Fruit fly (Drosophila melanogaster) whole organism, embryonic: ENCODE data around the gene CG14642.
A peak's percentile ranks its signal among the peaks of the same experiment; 100 is the strongest.

Source experiments
- Adf1 ChIP-seq: fragments of 200-800 bp; sonication (Bioruptor generic); IDR thresholded peaks from 2 replicates; pipeline ENCODE4 v1.3.6; 2022; ENCODE audit warnings: missing biosample characterization, missing genetic modification characterization
- C15 ChIP-seq: fragments of 200-800 bp; sonication (Bioruptor generic); IDR thresholded peaks from 3 replicates; pipeline ENCODE4 v1.3.6; 2022; ENCODE audit warnings: missing biosample characterization, missing genetic modification characterization
- CG10543 ChIP-seq: fragments of 200-800 bp; sonication (Bioruptor generic); optimal IDR thresholded peaks from 3 replicates; lab custom pipeline; 2017; ENCODE audit warnings: missing biosample characterization, mild to moderate bottlenecking, missing genetic modification characterization, moderate library complexity
- CG13894 ChIP-seq: fragments of 200-800 bp; sonication (Bioruptor generic); optimal IDR thresholded peaks from 3 replicates; lab custom pipeline; 2018; ENCODE audit warnings: missing biosample characterization, mild to moderate bottlenecking, missing genetic modification characterization, moderate library complexity
- CG14860 ChIP-seq: fragments of 200-800 bp; sonication (Bioruptor generic); IDR thresholded peaks from 3 replicates; pipeline ENCODE4 v1.3.6; 2022; ENCODE audit warnings: missing biosample characterization, missing genetic modification characterization; ENCODE audit not compliant: partially characterized antibody
- CG16813 ChIP-seq: fragments of 200-800 bp; sonication (Bioruptor generic); IDR thresholded peaks from 3 replicates; pipeline ENCODE4 v1.3.6; 2022; ENCODE audit warnings: missing biosample characterization, missing genetic modification characterization; ENCODE audit not compliant: partially characterized antibody
- CG30403 ChIP-seq: fragments of 200-800 bp; sonication (Bioruptor generic); optimal IDR thresholded peaks from 3 replicates; lab custom pipeline; 2016; ENCODE audit warnings: missing biosample characterization, missing genetic modification characterization
- CG32532 ChIP-seq: fragments of 200-800 bp; sonication (Bioruptor generic); IDR thresholded peaks from 2 replicates; pipeline ENCODE4 v1.3.6; 2022; ENCODE audit warnings: missing biosample characterization, missing genetic modification characterization
- CG34224 ChIP-seq: fragments of 200-800 bp; sonication (Bioruptor generic); IDR thresholded peaks from 3 replicates; pipeline ENCODE4 v1.3.6; 2022; ENCODE audit warnings: missing biosample characterization, missing genetic modification characterization; ENCODE audit not compliant: partially characterized antibody
- CG4424 ChIP-seq: fragments of 200-800 bp; sonication (Bioruptor generic); optimal IDR thresholded peaks from 3 replicates; lab custom pipeline; 2016; ENCODE audit warnings: missing biosample characterization, missing genetic modification characterization
- CG4820 ChIP-seq: fragments of 200-800 bp; sonication (Bioruptor generic); optimal IDR thresholded peaks from 3 replicates; lab custom pipeline; 2016; ENCODE audit warnings: missing biosample characterization, missing genetic modification characterization
- CG6791 ChIP-seq: fragments of 200-800 bp; sonication (Bioruptor generic); IDR thresholded peaks from 3 replicates; pipeline ENCODE4 v1.3.6; 2022; ENCODE audit warnings: missing biosample characterization, missing genetic modification characterization; ENCODE audit not compliant: partially characterized antibody
- CG8765 ChIP-seq: fragments of 200-800 bp; sonication (Bioruptor generic); IDR thresholded peaks from 2 replicates; pipeline ENCODE4 v1.3.6; 2022; ENCODE audit warnings: missing biosample characterization, missing genetic modification characterization
- Chrac-16 ChIP-seq: fragments of 200-800 bp; sonication (Bioruptor generic); optimal IDR thresholded peaks from 3 replicates; lab custom pipeline; 2016; ENCODE audit warnings: missing biosample characterization, missing genetic modification characterization
- Deaf1 ChIP-seq: fragments of 200-800 bp; optimal IDR thresholded peaks from 3 replicates; lab custom pipeline; 2019; ENCODE audit warnings: missing biosample characterization, mild to moderate bottlenecking, missing genetic modification characterization, moderate library complexity
- HLH3B ChIP-seq: fragments of 200-800 bp; sonication (Bioruptor generic); IDR thresholded peaks from 2 replicates; pipeline ENCODE4 v1.3.6; 2022; ENCODE audit warnings: missing biosample characterization, missing genetic modification characterization
- HLH4C ChIP-seq: fragments of 200-800 bp; sonication (Bioruptor generic); IDR thresholded peaks from 3 replicates; pipeline ENCODE4 v1.3.6; 2022; ENCODE audit warnings: missing biosample characterization, missing genetic modification characterization; ENCODE audit not compliant: partially characterized antibody
- MESR4 ChIP-seq: fragments of 200-800 bp; sonication (Bioruptor generic); optimal IDR thresholded peaks from 2 replicates; lab custom pipeline; 2018; ENCODE audit warnings: missing biosample characterization, mild to moderate bottlenecking, missing genetic modification characterization, moderate library complexity
- Mad ChIP-seq: fragments of 200-800 bp; sonication (Bioruptor generic); optimal IDR thresholded peaks from 2 replicates; lab custom pipeline; 2016; ENCODE audit warnings: missing biosample characterization, missing genetic modification characterization
- Med ChIP-seq: fragments of 200-800 bp; sonication (Bioruptor generic); peaks from one replicate; lab custom pipeline; 2016; ENCODE audit warnings: missing biosample characterization, missing genetic modification characterization, mild to moderate bottlenecking, inconsistent platforms, moderate library complexity
- Nf-YA ChIP-seq: fragments of 200-800 bp; sonication (Bioruptor generic); IDR thresholded peaks from 2 replicates; pipeline ENCODE4 v1.3.6; 2022; ENCODE audit warnings: missing biosample characterization, missing genetic modification characterization
- Opbp ChIP-seq: fragments of 200-800 bp; sonication (Bioruptor generic); IDR thresholded peaks from 3 replicates; pipeline ENCODE4 v1.3.6; 2022; ENCODE audit warnings: missing biosample characterization, missing genetic modification characterization; ENCODE audit not compliant: partially characterized antibody
- Optix ChIP-seq: fragments of 200-800 bp; sonication (Bioruptor generic); IDR thresholded peaks from 3 replicates; pipeline ENCODE4 v1.3.6; 2022; ENCODE audit warnings: missing biosample characterization, missing genetic modification characterization
- Trl ChIP-seq, 3 experiments: fragments of >200 bp in 2 of 3; fragments of 200-800 bp in 1 of 3; sonication (Bioruptor generic) in 1 of 3; optimal IDR thresholded peaks; 2 replicates in 1 of 3; 3 replicates in 2 of 3; lab custom pipeline; 2016 to 2017; ENCODE audit warnings: missing biosample characterization in 1 of 3, missing genetic modification characterization in 1 of 3
- abd-A ChIP-seq: fragments of 200-800 bp; sonication (Bioruptor generic); optimal IDR thresholded peaks from 3 replicates; lab custom pipeline; 2019; ENCODE audit warnings: missing biosample characterization, mild to moderate bottlenecking, missing genetic modification characterization, moderate library complexity
- ato ChIP-seq: fragments of 200-800 bp; sonication (Bioruptor generic); IDR thresholded peaks from 2 replicates; pipeline ENCODE4 v1.3.6; 2022; ENCODE audit warnings: missing biosample characterization, missing genetic modification characterization; ENCODE audit not compliant: partially characterized antibody
- ci ChIP-seq: fragments of 200-800 bp; sonication (Bioruptor generic); IDR thresholded peaks from 3 replicates; pipeline ENCODE4 v1.3.6; 2022; ENCODE audit warnings: missing biosample characterization, missing genetic modification characterization
- dysf ChIP-seq: fragments of 200-800 bp; sonication (Bioruptor generic); IDR thresholded peaks from 3 replicates; pipeline ENCODE4 v1.3.6; 2022; ENCODE audit warnings: missing biosample characterization, missing genetic modification characterization
- fd102C ChIP-seq: fragments of 200-800 bp; sonication (Bioruptor generic); optimal IDR thresholded peaks from 2 replicates; lab custom pipeline; 2018; ENCODE audit warnings: missing biosample characterization, mild to moderate bottlenecking, missing genetic modification characterization, moderate library complexity
- gcm ChIP-seq: fragments of 200-800 bp; sonication (Bioruptor generic); optimal IDR thresholded peaks from 2 replicates; lab custom pipeline; 2019; ENCODE audit warnings: missing biosample characterization, mild to moderate bottlenecking, missing genetic modification characterization, moderate library complexity
- gfzf ChIP-seq: fragments of 200-800 bp; sonication (Bioruptor generic); optimal IDR thresholded peaks from 2 replicates; lab custom pipeline; 2016; ENCODE audit warnings: missing biosample characterization, mild to moderate bottlenecking, missing genetic modification characterization, moderate library complexity
- kah ChIP-seq: fragments of 200-800 bp; sonication (Bioruptor generic); optimal IDR thresholded peaks from 2 replicates; lab custom pipeline; 2018; ENCODE audit warnings: missing biosample characterization, mild to moderate bottlenecking, missing genetic modification characterization
- lab ChIP-seq: fragments of 200-800 bp; sonication (Bioruptor generic); optimal IDR thresholded peaks from 3 replicates; lab custom pipeline; 2017; ENCODE audit warnings: missing biosample characterization, missing genetic modification characterization, mild to moderate bottlenecking, moderate library complexity, missing genetic modification reagents
- nerfin-2 ChIP-seq: fragments of 200-800 bp; sonication (Bioruptor generic); IDR thresholded peaks from 2 replicates; pipeline ENCODE4 v1.3.6; 2022; ENCODE audit warnings: missing biosample characterization, missing genetic modification characterization; ENCODE audit not compliant: partially characterized antibody
- odd ChIP-seq: fragments of 200-800 bp; sonication (Bioruptor generic); optimal IDR thresholded peaks from 2 replicates; lab custom pipeline; 2017; ENCODE audit warnings: missing biosample characterization, mild to moderate bottlenecking, missing genetic modification characterization
- pzg ChIP-seq: fragments of 200-800 bp; sonication (Bioruptor generic); optimal IDR thresholded peaks from 3 replicates; lab custom pipeline; 2018; ENCODE audit warnings: missing biosample characterization, mild to moderate bottlenecking, missing genetic modification characterization, moderate library complexity
- unpg ChIP-seq: fragments of 200-800 bp; sonication (Bioruptor generic); optimal IDR thresholded peaks from 3 replicates; lab custom pipeline; 2018; ENCODE audit warnings: missing biosample characterization, mild to moderate bottlenecking, missing genetic modification characterization, moderate library complexity
- vnd ChIP-seq: fragments of 200-800 bp; sonication (Bioruptor generic); IDR thresholded peaks from 3 replicates; pipeline ENCODE4 v1.3.6; 2022; ENCODE audit warnings: missing biosample characterization, missing genetic modification characterization; ENCODE audit not compliant: partially characterized antibody

CG14642 gene

dm6 chr3R:4281119-4281861 is 38.8 kb upstream of the CG14642 start (continued):
- TF ChIP-seq odd (no peak), CG10543 (GFP tag; lab: Kevin White, UChicago) (peak; percentile 9), kah (GFP tag; lab: Kevin White, UChicago) (no peak)
- TF ChIP-seq, all 482 proteins: peak for 40

dm6 chr3R:4280062-4280461 is 37.5 kb upstream of the CG14642 start, which contains the start of gene cpx:
Gene cpx (plus strand): TSS chr3R:4280221.
- TF ChIP-seq abd-A (tag; lab: Kevin White, UChicago) (peak; percentile 46), ci (GFP tag; lab: Robert Waterston, UW) (peak; percentile 51; the same call in 1 of the 3 replicates), Trl (optimal IDR thresholded peaks at IDR 0.05; lab: Kevin White, UChicago) (peak in 1 of 2 experiments; percentile 21), Trl (GFP tag; optimal IDR thresholded peaks at IDR 0.05; lab: Kevin White, UChicago) (no peak), CG34224 (GFP tag; lab: Robert Waterston, UW) (no peak), Med (GFP tag; lab: Kevin White, UChicago) (peak; percentile 78), Deaf1 (tag; lab: Kevin White, UChicago) (peak; percentile 83), C15 (no peak), lab (peak; percentile 4), CG10543 (GFP tag; lab: Kevin White, UChicago) (peak; percentile 36), Adf1 (GFP tag; lab: Robert Waterston, UW) (peak; percentile 27; the same call in 1 of the 2 replicates), CG32532 (GFP tag; lab: Robert Waterston, UW) (0 out of 2 replicates have a peak, but pooled peaks have one; percentile 16), gcm (GFP tag; lab: Kevin White, UChicago) (peak; percentile 3), HLH3B (no peak), CG13894 (tag; lab: Kevin White, UChicago) (peak; percentile 36), pzg (peak; percentile 8)

- TF ChIP-seq Mad (GFP tag; lab: Kevin White, UChicago), result no peak
- TF ChIP-seq Opbp, result no peak
- TF ChIP-seq Optix (GFP tag; lab: Robert Waterston, UW), result no peak
- TF ChIP-seq unpg (GFP tag; lab: Kevin White, UChicago), result no peak
- no peak for TF ChIP-seq CG8765 (GFP tag; lab: Robert Waterston, UW)
- TF ChIP-seq dysf (GFP tag; lab: Robert Waterston, UW), result no peak
- no peak for TF ChIP-seq MESR4
These were observed 35.3 kb upstream of the CG14642 start, which contains the start of gene flip for dm6 chr3R:4277828-4278227. Gene flip (minus strand): TSS chr3R:4277928.

dm6 chr3R:4268339-4268738 is 25.8 kb upstream of the CG14642 start:
- TF ChIP-seq CG14860 (peak; percentile 60; the same call in 2 of the 3 replicates), Nf-YA (GFP tag; lab: Robert Waterston, UW) (no peak), nerfin-2 (GFP tag; lab: Robert Waterston, UW) (0 out of 2 replicates have a peak, but pooled peaks have one; percentile 43), Chrac-16 (GFP tag; lab: Kevin White, UChicago) (no peak), CG4820 (GFP tag; lab: Kevin White, UChicago) (no peak), HLH4C (GFP tag; lab: Robert Waterston, UW) (peak; percentile 70; the same call in 2 of the 3 replicates), CG6791 (GFP tag; lab: Robert Waterston, UW) (peak; percentile 18; the same call in 1 of the 3 replicates), Med (GFP tag; lab: Kevin White, UChicago) (peak; percentile 18), gfzf (GFP tag; lab: Kevin White, UChicago) (no peak), CG4424 (GFP tag; lab: Kevin White, UChicago) (no peak), fd102C (no peak), vnd (GFP tag; lab: Robert Waterston, UW) (peak; percentile 25; the same call in 1 of the 3 replicates), CG30403 (GFP tag; lab: Kevin White, UChicago) (no peak), CG16813 (GFP tag; lab: Robert Waterston, UW) (peak; percentile 66), ato (0 out of 2 replicates have a peak, but pooled peaks have one; percentile 28)
